Worm (Caenorhabditis elegans) whole organism, dauer: ENCODE data around the gene C16D9.1.

ENCODE experiments used
- unc-62 ChIP-seq: sonication (generic microtip); optimal IDR thresholded peaks from 2 replicates; lab custom pipeline; 2017; ENCODE audit warnings: missing biosample characterization, missing genetic modification reagents, missing genetic modification characterization

Gene C16D9.1

ce11 chrV:8239928-8240327, 19.2 kb upstream of the C16D9.1 start, which contains the start of gene C16D9.3:
Gene C16D9.3, minus strand, starts transcription at chrV:8240028.
- no peak for TF ChIP-seq unc-62

DNA sequence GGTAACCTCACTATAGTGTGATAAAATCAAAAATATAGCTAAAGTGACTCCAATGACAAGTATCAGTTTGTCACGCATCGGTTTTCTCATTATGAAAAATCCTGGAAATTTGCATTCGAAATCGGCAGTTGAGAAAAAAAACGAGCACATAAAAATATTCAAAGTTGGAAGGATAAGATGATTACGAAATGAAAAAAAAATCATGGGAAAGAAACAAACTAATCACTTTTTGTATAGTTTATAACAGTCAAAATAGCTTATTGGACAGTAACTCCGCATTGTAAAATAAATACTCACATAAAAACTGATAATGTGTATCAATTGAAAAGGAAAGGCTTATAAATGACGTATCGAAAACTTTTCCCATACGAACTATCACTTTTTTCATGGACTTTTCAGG, 16.3 kb upstream of the C16D9.1 start, which contains the start of gene C16D9.4:
Gene C16D9.4 (minus strand): TSS at position 101 of the 400 bp plus-strand sequence.
- no peak for TF ChIP-seq unc-62

DNA sequence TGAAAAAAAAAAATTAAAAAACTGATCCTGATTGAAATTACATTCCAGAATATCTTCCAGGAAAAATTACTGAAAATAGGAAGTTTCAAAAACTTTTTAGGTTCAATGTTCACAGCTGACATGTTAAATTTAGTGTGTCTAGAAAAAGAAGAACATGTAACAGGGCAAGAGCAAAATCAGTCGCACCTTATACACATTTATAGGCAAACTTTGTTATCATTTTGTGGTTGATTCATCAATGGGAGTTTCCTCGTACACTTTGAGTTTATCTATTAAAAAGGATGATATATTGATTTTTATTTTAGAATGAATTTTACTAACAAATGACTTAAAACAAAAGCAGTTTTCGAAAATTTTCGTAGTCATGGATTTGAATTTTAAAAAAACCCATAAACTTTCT, 15.9 kb upstream of the C16D9.1 start:
- no peak for TF ChIP-seq unc-62

ce11 chrV:8245457-8245856, 13.7 kb upstream of the C16D9.1 start, which contains the start of gene C16D9.5:
Gene C16D9.5, minus strand, starts transcription at chrV:8245557.
- TF ChIP-seq unc-62, result no peak

DNA sequence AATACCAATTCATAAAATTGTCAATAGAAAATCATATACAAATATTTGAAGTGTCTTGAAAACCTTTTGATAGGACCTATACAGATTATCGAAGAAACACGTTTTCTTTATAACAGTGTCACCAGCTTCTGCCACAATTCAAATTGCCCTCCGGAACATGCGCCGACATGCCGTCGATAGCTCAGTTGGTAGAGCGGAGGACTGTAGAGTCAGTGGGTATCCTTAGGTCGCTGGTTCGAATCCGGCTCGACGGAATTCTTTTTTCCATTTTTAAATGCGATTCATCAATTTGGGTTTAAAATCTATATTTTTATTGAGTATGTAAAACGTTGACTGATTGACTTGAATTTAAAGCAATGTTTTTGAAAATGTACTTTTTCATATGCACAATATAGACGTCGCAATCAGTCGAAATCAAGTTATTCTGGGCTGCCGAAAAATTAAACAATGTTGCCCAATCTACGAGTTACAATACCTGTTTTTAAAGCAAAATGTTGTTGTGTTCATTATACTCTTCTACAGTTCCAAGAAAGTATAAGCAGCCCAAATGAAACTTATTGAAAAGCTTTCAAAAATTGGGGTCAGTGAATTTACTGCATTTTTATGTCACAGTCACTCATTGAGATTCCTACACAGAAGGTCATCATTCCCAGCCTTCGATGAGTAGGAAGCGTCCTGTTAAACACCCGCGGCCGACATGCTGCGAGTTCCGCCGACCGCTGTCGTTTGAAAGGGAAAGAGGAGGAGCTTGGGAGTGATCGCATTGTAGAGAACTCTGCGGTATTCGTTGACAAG, 11.6 kb upstream of the C16D9.1 start:
- TF ChIP-seq unc-62, result no peak

- TF ChIP-seq unc-62, result no peak
Measured at ce11 chrV:8250208-8250607, 8.9 kb upstream of the C16D9.1 start, which contains the start of gene C16D9.6. Gene C16D9.6, minus strand, starts transcription at chrV:8250308.

DNA sequence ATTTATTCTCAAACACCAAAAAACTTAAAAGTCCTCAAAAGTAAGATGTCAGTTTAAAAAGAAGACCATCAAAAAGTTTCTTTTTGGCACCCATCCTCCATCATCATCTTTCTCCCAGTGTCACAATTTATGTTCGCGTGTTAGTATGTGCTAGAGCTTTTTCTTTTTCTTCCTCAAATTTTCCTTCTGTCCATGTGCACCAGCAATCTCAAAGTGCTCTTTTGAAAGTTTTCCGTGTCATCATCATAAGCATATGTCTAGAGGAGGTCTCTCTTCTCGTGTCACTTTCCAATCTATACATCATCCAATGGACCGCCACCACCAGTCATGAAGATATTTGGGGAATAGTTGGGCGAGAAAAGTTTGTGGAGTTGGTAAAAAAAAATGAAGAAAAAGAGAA, 8.0 kb upstream of the C16D9.1 start:
- TF ChIP-seq unc-62, result no peak

DNA sequence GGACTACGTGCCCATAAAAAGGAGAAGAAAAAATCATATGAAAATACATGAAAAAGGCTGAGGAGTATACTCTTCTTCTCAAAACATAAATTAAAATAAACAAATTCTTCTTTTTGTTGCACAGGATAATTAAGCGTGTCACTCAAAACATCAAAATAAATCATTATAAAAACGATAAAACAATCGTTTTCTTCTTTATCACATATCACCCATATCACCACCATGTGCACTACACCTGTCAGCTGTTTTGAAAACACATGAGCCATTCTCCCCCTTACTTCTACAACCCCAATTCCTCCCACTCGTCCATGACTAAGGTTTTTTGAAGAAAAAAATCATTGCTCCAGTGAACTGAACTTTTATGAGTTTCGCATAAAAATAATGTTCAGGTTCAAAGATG, 6.6 kb upstream of the C16D9.1 start:
- TF ChIP-seq unc-62, result no peak

DNA sequence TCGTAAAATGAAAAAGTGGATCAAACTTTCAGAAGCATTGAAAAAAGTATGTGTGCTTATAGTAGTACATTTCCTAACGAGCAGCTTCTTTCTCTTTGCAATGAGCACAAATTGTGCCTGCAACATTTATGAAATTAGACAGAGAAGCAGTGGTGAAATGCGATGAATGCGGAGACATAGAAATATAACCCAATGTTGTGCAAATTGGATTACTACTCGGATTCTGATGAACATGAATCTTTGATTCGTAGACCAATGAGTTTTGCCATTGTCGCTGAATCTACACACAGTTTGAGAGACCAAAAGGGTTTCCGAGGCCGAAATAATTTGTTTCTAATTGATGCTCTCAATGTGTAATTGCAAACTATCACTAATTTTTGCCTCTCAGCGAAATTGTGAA, 5.2 kb upstream of the C16D9.1 start:
- no peak for TF ChIP-seq unc-62

- TF ChIP-seq unc-62, result no peak
Measured at ce11 chrV:8254973-8255372, 4.1 kb upstream of the C16D9.1 start.

ce11 chrV:8262212-8262611, 3.1 kb downstream of the C16D9.1 start:
- TF ChIP-seq unc-62, result no peak

- TF ChIP-seq unc-62, result no peak
Measured at ce11 chrV:8263466-8263865, 4.3 kb downstream of the C16D9.1 start, which contains the start of gene C16D9.8. Gene C16D9.8, minus strand, starts transcription at chrV:8263566.

DNA sequence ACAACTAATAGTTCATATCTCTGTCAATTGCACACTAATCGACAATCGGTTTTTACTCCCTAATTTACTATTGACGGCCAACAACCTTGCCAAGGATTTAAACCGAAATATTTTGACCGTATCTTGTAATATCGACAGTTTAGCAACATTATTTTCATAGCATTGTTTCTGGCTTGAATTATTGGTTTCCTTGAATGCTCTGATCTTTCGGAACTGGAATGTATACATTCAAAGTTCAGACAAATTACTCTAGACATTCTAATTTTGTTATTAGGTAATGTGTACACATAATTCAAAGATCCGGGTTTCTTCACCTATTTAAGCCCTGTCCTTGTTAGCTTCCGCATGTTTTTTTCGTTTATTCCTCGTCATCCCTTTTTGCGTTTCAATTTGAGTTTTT, 4.8 kb downstream of the C16D9.1 start, which contains the start of gene C16D9.9:
Gene C16D9.9 (plus strand): TSS at position 301 of the 400 bp plus-strand sequence.
- no peak for TF ChIP-seq unc-62

ce11 chrV:8266232-8266631, 7.1 kb downstream of the C16D9.1 start, which contains the start of gene F21F8.5:
Gene F21F8.5, minus strand, starts transcription at chrV:8266332.
- no peak for TF ChIP-seq unc-62

ce11 chrV:8267275-8267674, 8.2 kb downstream of the C16D9.1 start:
- no peak for TF ChIP-seq unc-62

- TF ChIP-seq unc-62, result no peak
Measured at ce11 chrV:8268902-8269301, 9.8 kb downstream of the C16D9.1 start, which contains the start of the genes asp-6 and asp-12. Gene asp-6, minus strand, starts transcription at chrV:8268937. Gene asp-12, plus strand, starts transcription at chrV:8269210.

ce11 chrV:8269878-8270277, 10.8 kb downstream of the C16D9.1 start:
- TF ChIP-seq unc-62, result no peak

- TF ChIP-seq unc-62, result no peak
Measured at ce11 chrV:8271395-8271794, 12.3 kb downstream of the C16D9.1 start.
